Fruit fly (Drosophila melanogaster) whole organism, adult: ENCODE measurements around the gene CG32069.

Source experiments
- CG11617 ChIP-seq: fragments of 200-800 bp; sonication (Bioruptor generic); optimal IDR thresholded peaks from 2 replicates; lab custom pipeline; 2017; ENCODE audit warnings: mild to moderate bottlenecking, missing biosample characterization, missing genetic modification reagents, missing genetic modification characterization
- CG12768 ChIP-seq: fragments of 200-800 bp; sonication (Bioruptor generic); optimal IDR thresholded peaks from 2 replicates; lab custom pipeline; 2017; ENCODE audit warnings: missing biosample characterization, missing genetic modification characterization, mild to moderate bottlenecking, moderate library complexity, missing genetic modification reagents
- CG14711 ChIP-seq: fragments of 200-800 bp; sonication (Bioruptor generic); optimal IDR thresholded peaks from 2 replicates; lab custom pipeline; 2018; ENCODE audit warnings: missing biosample characterization, mild to moderate bottlenecking, missing genetic modification characterization, moderate library complexity
- CG1620 ChIP-seq: fragments of 200-800 bp; sonication (Bioruptor generic); optimal IDR thresholded peaks from 2 replicates; lab custom pipeline; 2016; ENCODE audit warnings: missing biosample characterization, missing genetic modification characterization
- CG33017 ChIP-seq: fragments of 200-800 bp; sonication (Bioruptor generic); optimal IDR thresholded peaks from 2 replicates; lab custom pipeline; 2018; ENCODE audit warnings: missing biosample characterization, mild to moderate bottlenecking, missing genetic modification characterization, moderate library complexity
- CG5204 ChIP-seq: fragments of 200-800 bp; sonication (Bioruptor generic); optimal IDR thresholded peaks from 2 replicates; lab custom pipeline; 2016; ENCODE audit warnings: missing biosample characterization, missing genetic modification characterization
- CG7045 ChIP-seq: fragments of 200-800 bp; sonication (Bioruptor generic); optimal IDR thresholded peaks from 2 replicates; lab custom pipeline; 2017; ENCODE audit warnings: missing biosample characterization, mild to moderate bottlenecking, missing genetic modification characterization
- CG7101 ChIP-seq: fragments of 200-800 bp; sonication (Bioruptor generic); optimal IDR thresholded peaks from 2 replicates; lab custom pipeline; 2018; ENCODE audit warnings: missing biosample characterization, mild to moderate bottlenecking, missing genetic modification characterization, moderate library complexity
- Clk ChIP-seq: fragments of 200-800 bp; sonication (Bioruptor generic); optimal IDR thresholded peaks from 2 replicates; lab custom pipeline; 2017; ENCODE audit warnings: missing biosample characterization, missing genetic modification characterization
- Crg-1 ChIP-seq: fragments of 200-800 bp; sonication (Bioruptor generic); optimal IDR thresholded peaks from 2 replicates; lab custom pipeline; 2016; ENCODE audit warnings: missing biosample characterization, missing genetic modification characterization
- Hr96 ChIP-seq: fragments of 200-800 bp; sonication (Bioruptor generic); optimal IDR thresholded peaks from 2 replicates; lab custom pipeline; 2016; ENCODE audit warnings: missing biosample characterization, missing genetic modification characterization
- Mnt ChIP-seq: fragments of 200-800 bp; sonication (Bioruptor generic); optimal IDR thresholded peaks from 2 replicates; lab custom pipeline; 2016; ENCODE audit warnings: missing biosample characterization, mild to moderate bottlenecking, missing genetic modification characterization
- bab1 ChIP-seq: fragments of 200-800 bp; sonication (Bioruptor generic); optimal IDR thresholded peaks from 3 replicates; lab custom pipeline; 2019; ENCODE audit warnings: missing biosample characterization, mild to moderate bottlenecking, missing genetic modification characterization, moderate library complexity
- cic ChIP-seq: fragments of 200-800 bp; sonication (Bioruptor generic); optimal IDR thresholded peaks from 2 replicates; lab custom pipeline; 2017; ENCODE audit warnings: missing biosample characterization, mild to moderate bottlenecking, missing genetic modification characterization, moderate library complexity
- cnc ChIP-seq, 2 experiments: fragments of >200 bp; optimal IDR thresholded peaks; 2 replicates each; lab custom pipeline; 2017
- kay ChIP-seq: fragments of 200-800 bp; sonication (Bioruptor generic); peaks from one replicate; lab custom pipeline; 2016; ENCODE audit warnings: missing biosample characterization, missing genetic modification characterization, borderline replicate concordance
- ovo ChIP-seq: fragments of 200-800 bp; sonication (Bioruptor generic); optimal IDR thresholded peaks from 2 replicates; lab custom pipeline; 2016; ENCODE audit warnings: missing biosample characterization, missing genetic modification characterization
- pad ChIP-seq: fragments of 200-800 bp; sonication (Bioruptor generic); optimal IDR thresholded peaks from 3 replicates; lab custom pipeline; 2017; ENCODE audit warnings: missing biosample characterization, missing genetic modification characterization, mild to moderate bottlenecking, moderate library complexity, missing genetic modification reagents
- tj ChIP-seq: fragments of 200-800 bp; sonication (Bioruptor generic); optimal IDR thresholded peaks from 3 replicates; lab custom pipeline; 2017; ENCODE audit warnings: missing biosample characterization, mild to moderate bottlenecking, missing genetic modification characterization, moderate library complexity
- toe ChIP-seq: fragments of 200-800 bp; sonication (Bioruptor generic); optimal IDR thresholded peaks from 2 replicates; lab custom pipeline; 2016; ENCODE audit warnings: missing biosample characterization, missing genetic modification characterization

Gene CG32069

DNA sequence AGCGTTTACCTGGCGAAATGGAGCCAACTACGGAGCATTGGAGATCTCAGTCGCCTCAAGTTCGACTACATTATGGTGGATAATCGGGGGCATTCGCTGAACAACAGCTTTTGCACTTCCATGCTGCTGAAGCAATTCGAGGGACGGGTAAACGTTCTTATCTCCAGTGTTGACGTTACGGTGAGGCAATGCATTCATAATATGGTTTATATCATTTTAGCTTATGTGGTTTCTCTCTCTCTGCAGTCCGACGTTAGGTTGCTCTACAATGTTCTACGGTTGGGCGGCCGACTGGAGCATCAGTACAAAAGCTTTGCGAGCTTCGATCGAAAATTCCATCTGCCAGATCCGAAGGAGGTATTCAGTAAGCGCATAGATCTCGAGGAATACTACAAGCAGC is 3.4 kb upstream of the CG32069 start:
- TF ChIP-seq Mnt (no peak), cic (GFP tag; lab: Kevin White, UChicago) (peak; percentile 18)

DNA sequence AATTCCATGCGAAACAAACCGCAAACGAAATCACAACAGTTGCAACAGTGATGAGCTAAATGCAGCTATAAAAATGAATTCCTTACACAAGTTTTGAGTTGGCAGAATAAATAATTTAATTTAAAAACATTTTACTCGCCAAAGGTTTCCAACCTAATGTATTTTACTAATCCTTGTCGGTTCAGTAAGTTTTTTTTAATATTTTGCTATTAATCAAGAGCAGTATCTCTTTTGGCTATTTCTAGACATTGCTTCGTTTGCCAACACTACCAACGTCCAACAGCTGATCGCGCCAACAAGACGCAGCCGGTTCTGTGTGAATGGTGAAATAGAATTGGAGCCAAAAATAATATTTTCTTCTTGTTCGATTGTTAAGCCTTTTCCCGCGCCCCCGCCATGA is 2.3 kb upstream of the CG32069 start, which contains the start of the genes CG32075, CG45101 and SuUR:
Gene CG32075 (minus strand): TSS at position 253 of the 400 bp plus-strand sequence.
Gene CG45101 (plus strand): TSS at position 303 of the 400 bp plus-strand sequence.
Gene SuUR (plus strand): TSS at position 303 of the 400 bp plus-strand sequence.
- peak; percentile 89 for TF ChIP-seq Mnt
- peak; percentile 96 for TF ChIP-seq CG1620
- TF ChIP-seq ovo (GFP tag; lab: Kevin White, UChicago) = peak; percentile 59
- TF ChIP-seq CG12768 (GFP tag; lab: Kevin White, UChicago) = peak; percentile 85
- peak; percentile 85 for TF ChIP-seq CG11617 (GFP tag; lab: Kevin White, UChicago)
- peak; percentile 91 for TF ChIP-seq toe (GFP tag; lab: Kevin White, UChicago)
- peak; percentile 76 for TF ChIP-seq CG14711 (tag; lab: Kevin White, UChicago)
- peak; percentile 82 for TF ChIP-seq Clk (GFP tag; lab: Kevin White, UChicago)
- TF ChIP-seq Crg-1 (GFP tag; lab: Kevin White, UChicago) = peak; percentile 92
- no peak for TF ChIP-seq Hr96
- TF ChIP-seq bab1 (GFP tag; lab: Kevin White, UChicago) = peak; percentile 90
- TF ChIP-seq CG7045 = peak; percentile 71
- no peak for TF ChIP-seq kay (GFP tag; lab: Kevin White, UChicago)
- TF ChIP-seq tj (GFP tag; lab: Kevin White, UChicago) = peak; percentile 71
- no peak for TF ChIP-seq cnc (optimal IDR thresholded peaks at IDR 0.05; lab: Kevin White, UChicago)
- TF ChIP-seq cic (GFP tag; lab: Kevin White, UChicago) = no peak
- TF ChIP-seq pad (GFP tag; lab: Kevin White, UChicago) = peak; percentile 80
- TF ChIP-seq CG7101 (tag; lab: Kevin White, UChicago) = peak; percentile 87
- peak; percentile 70 for TF ChIP-seq CG33017 (tag; lab: Kevin White, UChicago)
- TF ChIP-seq CG5204 (GFP tag; lab: Kevin White, UChicago) = no peak

DNA sequence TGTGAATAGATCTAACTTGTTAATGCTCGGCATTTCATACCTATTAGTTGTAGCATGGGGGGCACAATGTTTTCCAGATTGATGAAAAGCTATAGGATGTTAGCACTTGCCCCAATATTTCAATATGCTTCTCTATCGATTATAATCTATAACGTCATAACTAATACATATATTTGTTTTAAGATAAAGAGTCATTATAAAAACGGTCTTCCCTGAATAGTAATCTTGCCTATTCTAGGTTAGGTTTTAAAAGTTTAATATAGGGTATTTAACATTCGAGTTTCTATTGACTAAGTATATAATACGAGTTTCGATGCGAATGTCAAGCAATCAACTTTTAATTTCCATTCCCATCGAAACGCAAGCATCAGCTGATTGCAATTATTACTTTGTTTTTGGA is 1.2 kb downstream of the CG32069 start, which contains the start of the genes CG6321 and Blos2:
Gene CG6321 (minus strand): TSS at position 25 of the 400 bp plus-strand sequence.
Gene Blos2 (plus strand): TSS at position 372 of the 400 bp plus-strand sequence.
- peak; percentile 90 for TF ChIP-seq bab1 (GFP tag; lab: Kevin White, UChicago)
- peak; percentile 56 for TF ChIP-seq Hr96
- peak; percentile 69 for TF ChIP-seq CG7045
- no peak for TF ChIP-seq toe (GFP tag; lab: Kevin White, UChicago)
- peak; percentile 54 for TF ChIP-seq tj (GFP tag; lab: Kevin White, UChicago)
- TF ChIP-seq CG14711 (tag; lab: Kevin White, UChicago) = peak; percentile 73
- no peak for TF ChIP-seq cnc (optimal IDR thresholded peaks at IDR 0.05; lab: Kevin White, UChicago)
- TF ChIP-seq CG5204 (GFP tag; lab: Kevin White, UChicago) = no peak
- peak; percentile 12 for TF ChIP-seq Clk (GFP tag; lab: Kevin White, UChicago)
- TF ChIP-seq Mnt = peak; percentile 65
- TF ChIP-seq pad (GFP tag; lab: Kevin White, UChicago) = peak; percentile 48
- peak; percentile 6 for TF ChIP-seq cic (GFP tag; lab: Kevin White, UChicago)
- peak; percentile 75 for TF ChIP-seq CG12768 (GFP tag; lab: Kevin White, UChicago)
- peak; percentile 3 for TF ChIP-seq Crg-1 (GFP tag; lab: Kevin White, UChicago)
- peak; percentile 13 for TF ChIP-seq CG1620
- TF ChIP-seq ovo (GFP tag; lab: Kevin White, UChicago) = no peak
- peak; percentile 81 for TF ChIP-seq CG11617 (GFP tag; lab: Kevin White, UChicago)
- TF ChIP-seq CG7101 (tag; lab: Kevin White, UChicago) = peak; percentile 83
- no peak for TF ChIP-seq kay (GFP tag; lab: Kevin White, UChicago)
- TF ChIP-seq CG33017 (tag; lab: Kevin White, UChicago) = peak; percentile 87

DNA sequence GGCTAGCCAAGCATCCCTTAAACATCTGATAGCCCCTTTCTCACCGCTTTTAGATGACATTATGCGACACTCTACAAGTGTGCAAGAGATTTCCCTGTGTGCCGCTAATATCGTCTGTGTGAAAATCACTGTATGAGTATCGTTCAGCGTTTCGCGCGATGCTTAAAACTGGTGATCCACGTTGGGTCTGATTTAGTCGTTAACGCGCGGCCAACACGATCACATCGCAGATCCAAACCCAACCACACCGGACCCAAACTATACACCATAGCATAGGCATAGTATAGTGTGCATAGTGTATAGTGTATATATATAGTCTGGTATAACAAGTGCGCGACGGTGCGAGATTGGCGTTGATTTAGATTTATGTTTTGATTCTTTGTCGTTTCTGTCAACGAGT is 8.6 kb downstream of the CG32069 start, which contains the start of gene CG7888:
Gene CG7888 (plus strand): TSS at position 193 of the 400 bp plus-strand sequence.
- no peak for TF ChIP-seq CG11617 (GFP tag; lab: Kevin White, UChicago)
- TF ChIP-seq toe (GFP tag; lab: Kevin White, UChicago) = no peak
- no peak for TF ChIP-seq cnc (optimal IDR thresholded peaks at IDR 0.05; lab: Kevin White, UChicago)
- no peak for TF ChIP-seq CG1620
- no peak for TF ChIP-seq kay (GFP tag; lab: Kevin White, UChicago)
- TF ChIP-seq CG12768 (GFP tag; lab: Kevin White, UChicago) = peak; percentile 17
- TF ChIP-seq CG5204 (GFP tag; lab: Kevin White, UChicago) = no peak
- TF ChIP-seq CG33017 (tag; lab: Kevin White, UChicago) = no peak
- TF ChIP-seq Crg-1 (GFP tag; lab: Kevin White, UChicago) = no peak

DNA sequence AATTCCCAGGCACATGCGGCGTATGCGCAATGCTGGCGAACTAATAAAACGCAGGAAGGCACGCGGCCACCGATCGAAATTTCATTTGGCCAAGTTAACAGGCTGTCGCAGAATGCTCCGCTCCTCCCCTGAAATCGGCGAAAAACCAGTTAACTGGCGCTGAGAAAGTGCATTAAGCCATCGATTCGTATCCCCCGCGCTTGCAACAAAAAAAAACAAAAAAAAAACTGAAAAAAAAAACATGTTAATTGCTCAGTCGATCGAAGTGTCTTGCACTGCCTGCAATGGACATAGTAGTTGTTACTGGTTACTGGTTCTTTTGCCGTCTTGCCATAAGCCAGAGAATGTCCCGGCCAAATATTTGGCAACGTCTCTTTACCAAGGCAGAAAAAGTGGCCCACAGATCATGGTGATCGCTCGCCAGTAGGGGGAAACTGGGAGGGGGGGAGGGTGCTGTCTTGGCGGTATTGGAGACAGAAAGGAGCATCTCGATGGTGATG is 9.6 kb downstream of the CG32069 start:
- TF ChIP-seq kay (GFP tag; lab: Kevin White, UChicago) = no peak

DNA sequence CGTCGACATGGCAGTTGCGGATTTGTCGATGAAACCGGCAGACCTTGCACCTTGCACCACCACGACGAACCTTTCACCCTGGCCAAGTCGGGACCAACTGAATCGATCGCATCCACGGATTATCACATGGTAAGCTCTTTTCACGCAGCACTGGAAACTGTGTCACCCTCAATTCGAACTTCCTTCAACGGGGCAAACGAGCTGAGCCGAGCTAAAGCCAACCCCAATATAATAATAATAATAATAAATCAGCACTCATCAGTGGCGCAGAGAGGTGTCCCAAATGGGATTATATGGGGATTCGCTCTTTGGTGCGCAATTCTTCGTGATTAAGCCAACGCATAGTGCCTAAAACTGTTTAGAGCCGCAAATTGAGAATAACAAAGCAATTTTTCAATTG is 11.1 kb downstream of the CG32069 start, which contains the start of gene CG43693:
Gene CG43693 (minus strand): TSS at position 101 of the 400 bp plus-strand sequence.
- TF ChIP-seq Clk (GFP tag; lab: Kevin White, UChicago) (no peak), bab1 (GFP tag; lab: Kevin White, UChicago) (no peak), Mnt (no peak), CG12768 (GFP tag; lab: Kevin White, UChicago) (no peak), cnc (optimal IDR thresholded peaks at IDR 0.05; lab: Kevin White, UChicago) (no peak)
